Fruit fly (Drosophila melanogaster): ENCODE results near the gene Unc-115a.
"Not testable (repeated sequence)": the region's sequence is repeated elsewhere in the genome, so short reads cannot be mapped to it uniquely, and the experiment has no call there.

Gene Unc-115a

DNA sequence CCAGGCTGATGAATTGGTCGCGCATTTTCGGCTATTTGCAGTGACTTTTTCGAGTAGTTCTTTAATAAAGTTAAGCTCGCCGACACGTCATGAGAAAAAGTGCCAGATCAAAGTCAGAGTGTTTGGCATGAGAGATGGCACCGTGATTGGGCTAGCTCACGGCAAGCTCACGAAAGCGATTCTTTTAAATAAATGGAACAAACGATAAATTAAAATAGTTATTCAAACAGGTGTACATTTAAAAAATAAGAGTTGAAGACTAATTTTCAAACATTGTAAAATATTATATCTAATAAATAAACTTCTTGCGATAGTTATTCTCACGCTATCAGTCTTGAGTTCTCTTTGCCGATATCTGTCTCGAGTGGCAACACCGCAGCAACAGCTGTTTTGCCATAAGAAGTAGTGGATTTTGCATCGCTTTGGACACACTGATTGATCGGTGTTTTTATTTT lies 12.5 kb downstream of the Unc-115a start, which contains the start of the genes Unc-115b, p24-2 and CG32939:
TSS of gene Unc-115b (minus strand) at position 101 of the 455 bp plus-strand sequence.
TSS of gene p24-2 (minus strand) at position 120 of the 455 bp plus-strand sequence.
TSS of gene CG32939 (plus strand) at position 405 of the 455 bp plus-strand sequence.
- TF ChIP-seq pan (optimal IDR thresholded peaks at IDR 0.05); Dll (optimal IDR thresholded peaks at IDR 0.05); usp (GFP tag; optimal IDR thresholded peaks at IDR 0.05): not testable (repeated sequence)

dm6 chr3R:9685376-9685775 lies 19.8 kb downstream of the Unc-115a start, which contains the start of the genes eca and CG18542:
TSS of gene eca (minus strand) at chr3R:9685476.
TSS of gene CG18542 (plus strand) at chr3R:9685760.
- TF ChIP-seq CG8478 (optimal IDR thresholded peaks at IDR 0.05); EcR (GFP tag; optimal IDR thresholded peaks at IDR 0.05); psq (optimal IDR thresholded peaks at IDR 0.05): not testable (repeated sequence)

DNA sequence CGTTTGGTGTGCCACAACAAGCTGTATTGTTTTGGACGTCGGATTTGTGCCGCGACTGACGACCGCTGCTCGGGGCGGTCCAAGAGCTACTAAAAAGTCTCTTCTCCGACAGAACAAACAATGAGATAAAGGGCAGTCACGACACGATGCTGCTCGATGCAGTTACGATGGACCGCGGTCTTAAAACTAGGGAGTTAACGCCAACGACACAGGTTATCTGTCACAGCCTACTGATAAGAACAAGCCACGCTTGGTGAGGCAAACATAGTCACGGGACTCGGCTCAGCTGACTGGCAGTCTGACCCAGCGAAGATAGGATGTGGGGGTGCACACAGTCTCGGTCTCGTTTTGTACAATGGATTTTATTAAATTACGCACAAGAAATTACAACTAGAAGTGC lies 21.1 kb downstream of the Unc-115a start, which contains the start of gene CG9444:
TSS of gene CG9444 (minus strand) at position 140 of the 400 bp plus-strand sequence.
- no peak for TF ChIP-seq usp (GFP tag; optimal IDR thresholded peaks at IDR 0.05)
- TF ChIP-seq Dll (optimal IDR thresholded peaks at IDR 0.05): no peak
- TF ChIP-seq psq (optimal IDR thresholded peaks at IDR 0.05): no peak
- TF ChIP-seq EcR (GFP tag; optimal IDR thresholded peaks at IDR 0.05): no peak
- TF ChIP-seq pan (optimal IDR thresholded peaks at IDR 0.05): no peak
- no peak for TF ChIP-seq CG8478 (optimal IDR thresholded peaks at IDR 0.05)

DNA sequence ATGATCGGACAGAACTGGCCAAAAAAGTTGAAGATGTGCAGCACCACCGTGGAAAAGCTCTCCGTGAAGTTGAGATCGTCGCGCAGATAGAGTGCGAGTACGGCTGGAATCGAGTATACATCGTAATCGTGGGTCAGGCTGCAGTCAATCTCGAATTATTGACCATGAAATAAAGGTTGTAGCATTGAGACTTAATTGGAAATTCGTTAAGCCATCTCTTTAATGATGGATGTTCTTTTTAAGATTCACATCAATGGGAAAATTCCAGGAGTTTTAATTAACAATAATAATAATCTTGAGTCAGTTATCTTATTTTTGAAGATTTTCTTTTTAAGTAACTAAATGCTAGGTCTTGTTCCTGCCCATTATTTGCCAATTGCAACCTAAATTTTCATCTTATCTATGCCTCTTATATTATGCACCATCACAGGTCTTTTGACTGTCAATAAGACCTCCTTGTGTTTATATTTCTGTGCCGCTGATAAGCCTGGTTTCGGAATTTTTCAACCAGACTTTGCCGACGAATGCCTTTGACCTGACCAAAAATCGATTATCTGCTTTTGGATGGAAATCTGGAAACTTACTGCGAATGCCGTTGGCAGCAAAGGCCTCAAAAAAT lies 22.0 kb downstream of the Unc-115a start:
- no peak for TF ChIP-seq Dll (optimal IDR thresholded peaks at IDR 0.05)
- no peak for TF ChIP-seq pan (optimal IDR thresholded peaks at IDR 0.05)
- TF ChIP-seq usp (GFP tag; optimal IDR thresholded peaks at IDR 0.05): no peak
- no peak for TF ChIP-seq EcR (GFP tag; optimal IDR thresholded peaks at IDR 0.05)
- no peak for TF ChIP-seq psq (optimal IDR thresholded peaks at IDR 0.05)
- TF ChIP-seq CG8478 (optimal IDR thresholded peaks at IDR 0.05): no peak

- TF ChIP-seq pan (optimal IDR thresholded peaks at IDR 0.05) (no peak), EcR (GFP tag; optimal IDR thresholded peaks at IDR 0.05) (no peak), CG8478 (optimal IDR thresholded peaks at IDR 0.05) (no peak), psq (optimal IDR thresholded peaks at IDR 0.05) (no peak), usp (GFP tag; optimal IDR thresholded peaks at IDR 0.05) (no peak), Dll (optimal IDR thresholded peaks at IDR 0.05) (no peak)
Observed at dm6 chr3R:9679746-9680145, 25.5 kb downstream of the Unc-115a start, which contains the start of gene nmdyn-D7. TSS of gene nmdyn-D7 (plus strand) at chr3R:9679939.

- TF ChIP-seq Dll (optimal IDR thresholded peaks at IDR 0.05): no peak
- TF ChIP-seq pan (optimal IDR thresholded peaks at IDR 0.05): no peak
- TF ChIP-seq psq (optimal IDR thresholded peaks at IDR 0.05): no peak
- TF ChIP-seq CG8478 (optimal IDR thresholded peaks at IDR 0.05): no peak
- TF ChIP-seq EcR (GFP tag; optimal IDR thresholded peaks at IDR 0.05): no peak
- TF ChIP-seq usp (GFP tag; optimal IDR thresholded peaks at IDR 0.05): no peak
Observed at dm6 chr3R:9677734-9678341, 27.4 kb downstream of the Unc-115a start, which contains the start of gene p23. TSS of gene p23 (plus strand) at chr3R:9677927.

DNA sequence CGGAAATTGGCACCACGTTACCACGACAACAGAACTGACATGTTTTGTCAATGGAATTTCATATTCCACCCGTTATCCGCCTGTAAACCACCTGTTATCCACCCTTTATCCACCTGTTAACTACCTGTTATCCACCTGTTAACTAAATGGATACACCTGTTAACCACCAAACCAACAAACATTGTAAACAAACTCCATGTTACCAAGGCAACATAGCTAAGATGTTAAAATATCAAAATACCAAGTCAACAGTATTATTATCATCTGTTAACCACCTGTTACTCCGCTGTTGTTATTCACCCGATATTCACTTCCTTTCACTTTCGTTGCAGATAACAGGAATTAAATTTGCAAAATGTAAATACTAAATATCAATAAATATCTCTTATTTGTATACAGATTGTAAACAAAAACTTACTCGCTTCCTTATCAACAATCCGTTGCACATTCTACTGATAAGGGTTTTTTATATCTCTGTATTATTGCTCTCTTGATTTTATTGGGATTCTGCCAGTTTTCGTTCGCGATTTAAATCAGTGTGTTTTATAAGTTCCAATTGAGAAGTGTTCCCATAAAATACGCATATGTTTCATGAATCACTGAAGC lies 30.1 kb downstream of the Unc-115a start, which contains the start of gene Nepl12:
TSS of gene Nepl12 (plus strand) at position 556 of the 606 bp plus-strand sequence.
- TF ChIP-seq EcR (GFP tag; optimal IDR thresholded peaks at IDR 0.05) (no peak), Dll (optimal IDR thresholded peaks at IDR 0.05) (no peak), usp (GFP tag; optimal IDR thresholded peaks at IDR 0.05) (no peak), psq (optimal IDR thresholded peaks at IDR 0.05) (no peak), pan (optimal IDR thresholded peaks at IDR 0.05) (no peak), CG8478 (optimal IDR thresholded peaks at IDR 0.05) (no peak)

dm6 chr3R:9674196-9674693 lies 31.0 kb downstream of the Unc-115a start, which contains the start of gene Dhc1:
TSS of gene Dhc1 (minus strand) at chr3R:9674643.
- TF ChIP-seq usp (GFP tag; optimal IDR thresholded peaks at IDR 0.05) (no peak), Dll (optimal IDR thresholded peaks at IDR 0.05) (no peak), EcR (GFP tag; optimal IDR thresholded peaks at IDR 0.05) (no peak), pan (optimal IDR thresholded peaks at IDR 0.05) (no peak), CG8478 (optimal IDR thresholded peaks at IDR 0.05) (no peak), psq (optimal IDR thresholded peaks at IDR 0.05) (no peak)

DNA sequence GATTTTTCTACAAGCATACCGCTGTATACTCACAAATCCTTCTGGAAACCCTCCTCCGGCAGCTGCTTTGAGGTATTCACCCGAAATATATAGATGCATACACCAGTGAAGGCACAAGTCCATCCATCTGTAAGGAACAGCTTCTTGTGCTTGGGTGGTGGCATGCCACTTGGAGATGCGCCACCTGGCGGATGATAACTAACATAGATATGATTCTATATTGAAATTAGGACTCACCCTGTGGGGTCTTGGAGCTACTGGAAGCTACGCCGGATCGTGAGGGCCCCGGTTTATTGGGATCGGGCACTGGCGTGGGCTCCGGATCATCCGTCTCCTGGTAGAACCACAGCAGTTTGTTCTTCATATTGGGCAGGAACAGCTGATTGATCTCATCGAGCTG lies 32.0 kb downstream of the Unc-115a start:
- TF ChIP-seq usp (GFP tag; optimal IDR thresholded peaks at IDR 0.05): no peak
- no peak for TF ChIP-seq psq (optimal IDR thresholded peaks at IDR 0.05)
- no peak for TF ChIP-seq pan (optimal IDR thresholded peaks at IDR 0.05)
- TF ChIP-seq EcR (GFP tag; optimal IDR thresholded peaks at IDR 0.05): no peak
- no peak for TF ChIP-seq CG8478 (optimal IDR thresholded peaks at IDR 0.05)
- no peak for TF ChIP-seq Dll (optimal IDR thresholded peaks at IDR 0.05)

dm6 chr3R:9665405-9665804 lies 39.8 kb downstream of the Unc-115a start:
- TF ChIP-seq EcR (GFP tag; optimal IDR thresholded peaks at IDR 0.05) (no peak), psq (optimal IDR thresholded peaks at IDR 0.05) (no peak), Dll (optimal IDR thresholded peaks at IDR 0.05) (no peak), CG8478 (optimal IDR thresholded peaks at IDR 0.05) (no peak), pan (optimal IDR thresholded peaks at IDR 0.05) (no peak), usp (GFP tag; optimal IDR thresholded peaks at IDR 0.05) (no peak)

- TF ChIP-seq Dll (optimal IDR thresholded peaks at IDR 0.05) (no peak), pan (optimal IDR thresholded peaks at IDR 0.05) (no peak), EcR (GFP tag; optimal IDR thresholded peaks at IDR 0.05) (no peak), psq (optimal IDR thresholded peaks at IDR 0.05) (no peak), usp (GFP tag; optimal IDR thresholded peaks at IDR 0.05) (no peak), CG8478 (optimal IDR thresholded peaks at IDR 0.05) (no peak)
Observed at dm6 chr3R:9646104-9646707, 59.0 kb downstream of the Unc-115a start, which contains the start of gene Fst. TSS of gene Fst (minus strand) at chr3R:9646154.
